Worm (Caenorhabditis elegans) whole organism, L1 larva: ENCODE data around the gene T07H3.8.
A peak's percentile ranks its signal among the peaks of the same experiment; 100 is the strongest.

Experiments used
- C04F5.9 ChIP-seq: sonication (generic microtip); optimal IDR thresholded peaks from 2 replicates; lab custom pipeline; 2016; ENCODE audit warnings: missing genetic modification characterization, missing compliant biosample characterization
- C34B4.2 ChIP-seq: sonication (generic microtip); optimal IDR thresholded peaks from 2 replicates; lab custom pipeline; 2017; ENCODE audit warnings: mild to moderate bottlenecking, missing genetic modification characterization, missing compliant biosample characterization
- Y116A8C.19 ChIP-seq: sonication (generic microtip); optimal IDR thresholded peaks from 2 replicates; lab custom pipeline; 2016; ENCODE audit warnings: missing compliant biosample characterization, missing genetic modification characterization, borderline replicate concordance
- alr-1 ChIP-seq: fragments of 200-800 bp; sonication (Bioruptor generic); optimal IDR thresholded peaks from 2 replicates; lab custom pipeline; 2018; ENCODE audit warnings: borderline replicate concordance, mild to moderate bottlenecking, missing genetic modification characterization, missing compliant biosample characterization
- aly-2 ChIP-seq: fragments of 150-350 bp; optimal IDR thresholded peaks from 2 replicates; lab custom pipeline; 2014; ENCODE audit warnings: missing biosample characterization, missing genetic modification characterization
- ama-1 ChIP-seq: fragments of 150-350 bp; optimal IDR thresholded peaks from 2 replicates; lab custom pipeline; 2014
- ceh-63 ChIP-seq: fragments of 200-800 bp; sonication (Bioruptor generic); optimal IDR thresholded peaks from 2 replicates; lab custom pipeline; 2018; ENCODE audit warnings: mild to moderate bottlenecking, missing genetic modification characterization, missing compliant biosample characterization
- ceh-8 ChIP-seq: fragments of 200-800 bp; sonication (Bioruptor generic); optimal IDR thresholded peaks from 2 replicates; lab custom pipeline; 2018; ENCODE audit warnings: mild to moderate bottlenecking, missing genetic modification characterization, moderate library complexity, missing compliant biosample characterization
- ces-1 ChIP-seq: fragments of 150-350 bp; optimal IDR thresholded peaks from 2 replicates; lab custom pipeline; 2014; ENCODE audit warnings: missing biosample characterization, missing genetic modification reagents, missing genetic modification characterization
- elt-2 ChIP-seq: sonication (generic microtip); optimal IDR thresholded peaks from 2 replicates; lab custom pipeline; 2016; ENCODE audit warnings: missing genetic modification characterization, mild to moderate bottlenecking, inconsistent platforms, missing compliant biosample characterization, missing genetic modification reagents
- fkh-4 ChIP-seq: sonication (generic microtip); optimal IDR thresholded peaks from 2 replicates; lab custom pipeline; 2016; ENCODE audit warnings: missing compliant biosample characterization, missing genetic modification characterization, borderline replicate concordance
- hlh-17 ChIP-seq: fragments of 200-800 bp; sonication (Bioruptor generic); optimal IDR thresholded peaks from 2 replicates; lab custom pipeline; 2018; ENCODE audit warnings: missing genetic modification characterization, mild to moderate bottlenecking, missing compliant biosample characterization, moderate library complexity, borderline replicate concordance
- hpl-2 ChIP-seq: fragments of 150-350 bp; optimal IDR thresholded peaks from 2 replicates; lab custom pipeline; 2014; ENCODE audit warnings: missing biosample characterization, missing genetic modification reagents, missing genetic modification characterization
- lin-14 ChIP-seq: fragments of 200-800 bp; sonication (Bioruptor generic); optimal IDR thresholded peaks from 2 replicates; lab custom pipeline; 2018; ENCODE audit warnings: mild to moderate bottlenecking, missing genetic modification characterization, moderate library complexity, missing compliant biosample characterization
- lin-15B ChIP-seq: fragments of 150-350 bp; sonication (generic microtip); optimal IDR thresholded peaks from 3 replicates; lab custom pipeline; 2014; ENCODE audit warnings: missing biosample characterization, missing genetic modification characterization
- lin-35 ChIP-seq, 2 experiments: fragments of 150-350 bp; optimal IDR thresholded peaks; 2 replicates each; lab custom pipeline; 2014; ENCODE audit warnings: missing biosample characterization in 2 of 2, missing genetic modification characterization in 2 of 2, missing genetic modification reagents in 2 of 2
- lir-3 ChIP-seq: sonication (generic microtip); optimal IDR thresholded peaks from 2 replicates; lab custom pipeline; 2016; ENCODE audit warnings: mild to moderate bottlenecking, missing genetic modification characterization, moderate library complexity, missing compliant biosample characterization; ENCODE audit not compliant: poor library complexity
- mab-9 ChIP-seq: fragments of 200-800 bp; sonication (Bioruptor generic); IDR thresholded peaks from 2 replicates; pipeline ENCODE4 v1.3.6; 2022; ENCODE audit warnings: missing genetic modification reagents, missing genetic modification characterization, missing compliant biosample characterization
- mdl-1 ChIP-seq, 2 experiments: fragments of 150-350 bp; optimal IDR thresholded peaks; 2 replicates each; lab custom pipeline; 2014 to 2017; ENCODE audit warnings: missing biosample characterization in 2 of 2, missing genetic modification characterization in 2 of 2, inconsistent platforms in 1 of 2
- nhr-20 ChIP-seq: sonication (generic microtip); optimal IDR thresholded peaks from 2 replicates; lab custom pipeline; 2016; ENCODE audit warnings: mild to moderate bottlenecking, missing genetic modification characterization, missing compliant biosample characterization
- nhr-237 ChIP-seq: fragments of 150-350 bp; optimal IDR thresholded peaks from 2 replicates; lab custom pipeline; 2014; ENCODE audit warnings: missing biosample characterization, missing genetic modification characterization
- nhr-71 ChIP-seq: sonication (generic microtip); optimal IDR thresholded peaks from 2 replicates; lab custom pipeline; 2016; ENCODE audit warnings: mild to moderate bottlenecking, missing genetic modification characterization, moderate library complexity, missing compliant biosample characterization
- nhr-76 ChIP-seq: sonication (generic microtip); optimal IDR thresholded peaks from 2 replicates; lab custom pipeline; 2017; ENCODE audit warnings: missing biosample characterization, missing genetic modification characterization
- nhr-84 ChIP-seq: sonication (generic microtip); optimal IDR thresholded peaks from 2 replicates; lab custom pipeline; 2017; ENCODE audit warnings: missing biosample characterization, missing genetic modification characterization
- nhr-85 ChIP-seq: sonication (generic microtip); peaks from one replicate; lab custom pipeline; 2016; ENCODE audit warnings: missing genetic modification characterization, inconsistent platforms, missing compliant biosample characterization
- nhr-90 ChIP-seq: sonication (generic microtip); optimal IDR thresholded peaks from 2 replicates; lab custom pipeline; 2016; ENCODE audit warnings: mild to moderate bottlenecking, missing genetic modification characterization, missing compliant biosample characterization; ENCODE audit not compliant: poor library complexity
- pag-3 ChIP-seq: sonication (generic microtip); optimal IDR thresholded peaks from 2 replicates; lab custom pipeline; 2017; ENCODE audit warnings: missing genetic modification characterization, mild to moderate bottlenecking, missing compliant biosample characterization, antibody characterized with exemption, borderline replicate concordance; ENCODE audit not compliant: insufficient read depth
- rnt-1 ChIP-seq: sonication (generic microtip); optimal IDR thresholded peaks from 2 replicates; lab custom pipeline; 2016; ENCODE audit warnings: mild to moderate bottlenecking, missing genetic modification characterization, moderate library complexity, missing compliant biosample characterization
- snu-23 ChIP-seq: sonication (generic microtip); optimal IDR thresholded peaks from 2 replicates; lab custom pipeline; 2016; ENCODE audit warnings: missing genetic modification characterization, missing compliant biosample characterization
- sup-37 ChIP-seq: fragments of 200-800 bp; sonication (Bioruptor generic); optimal IDR thresholded peaks from 2 replicates; lab custom pipeline; 2018; ENCODE audit warnings: mild to moderate bottlenecking, missing genetic modification characterization, missing compliant biosample characterization
- tlp-1 ChIP-seq: fragments of 150-350 bp; optimal IDR thresholded peaks from 2 replicates; lab custom pipeline; 2014; ENCODE audit warnings: missing biosample characterization, missing genetic modification characterization
- unc-130 ChIP-seq: fragments of 150-350 bp; optimal IDR thresholded peaks from 2 replicates; lab custom pipeline; 2017; ENCODE audit warnings: missing biosample characterization, missing genetic modification characterization, inconsistent platforms
- unc-30 ChIP-seq: sonication (generic microtip); optimal IDR thresholded peaks from 2 replicates; lab custom pipeline; 2017; ENCODE audit warnings: missing biosample characterization, missing genetic modification characterization

The T07H3.8 gene

ce11 chrII:1605010-1605409 lies 18.6 kb downstream of the T07H3.8 start:
- TF ChIP-seq nhr-76 (tag; lab: Kevin White, UChicago), result no peak
- no peak for TF ChIP-seq fkh-4 (tag; lab: Kevin White, UChicago)
- TF ChIP-seq nhr-71 (tag; lab: Kevin White, UChicago), result no peak

- no peak for TF ChIP-seq pag-3 (tag; lab: Kevin White, UChicago)
- no peak for TF ChIP-seq nhr-20 (tag; lab: Kevin White, UChicago)
- TF ChIP-seq unc-130 (tag; lab: Kevin White, UChicago), result no peak
These were observed 19.7 kb downstream of the T07H3.8 start, which contains the start of gene bath-33 for ce11 chrII:1606079-1606478. TSS of gene bath-33 (minus strand) at chrII:1606179.

- peak; percentile 64 for TF ChIP-seq elt-2
- no peak for TF ChIP-seq mab-9 (GFP tag; lab: Robert Waterston, UW)
These were observed 21.2 kb downstream of the T07H3.8 start for ce11 chrII:1607575-1607974.

- TF ChIP-seq tlp-1 (tag; lab: Kevin White, UChicago) (peak; percentile 4), alr-1 (tag; lab: Kevin White, UChicago) (no peak), nhr-90 (tag; lab: Kevin White, UChicago) (no peak), elt-2 (peak; percentile 82), mdl-1 (tag; optimal IDR thresholded peaks at IDR 0.05; lab: Kevin White, UChicago) (no peak), lin-14 (GFP tag; lab: Kevin White, UChicago) (no peak), C34B4.2 (tag; lab: Kevin White, UChicago) (no peak), Y116A8C.19 (tag; lab: Kevin White, UChicago) (no peak), snu-23 (GFP tag; lab: Kevin White, UChicago) (no peak), nhr-76 (tag; lab: Kevin White, UChicago) (no peak), lin-35 (GFP tag; optimal IDR thresholded peaks at IDR 0.05; lab: Kevin White, UChicago) (peak in 1 of 2 experiments; percentile 33)
These were observed 22.5 kb downstream of the T07H3.8 start for ce11 chrII:1608915-1609314.

ce11 chrII:1610630-1611029 lies 24.2 kb downstream of the T07H3.8 start, which contains the start of gene fbxa-163:
TSS of gene fbxa-163 (minus strand) at chrII:1610730.
- TF ChIP-seq lir-3 (no peak), hlh-17 (no peak), aly-2 (tag; lab: Kevin White, UChicago) (no peak), nhr-84 (no peak), hpl-2 (GFP tag; lab: Kevin White, UChicago) (no peak), C04F5.9 (tag; lab: Kevin White, UChicago) (no peak), nhr-85 (no peak), ceh-8 (no peak), unc-130 (tag; lab: Kevin White, UChicago) (no peak), sup-37 (GFP tag; lab: Kevin White, UChicago) (no peak), ceh-63 (no peak), Y116A8C.19 (tag; lab: Kevin White, UChicago) (no peak), snu-23 (GFP tag; lab: Kevin White, UChicago) (no peak), ces-1 (GFP tag; lab: Kevin White, UChicago) (no peak), nhr-237 (tag; lab: Kevin White, UChicago) (no peak), lin-15B (no peak), unc-30 (tag; lab: Kevin White, UChicago) (no peak), rnt-1 (tag; lab: Kevin White, UChicago) (no peak), ama-1 (lab: Kevin White, UChicago) (no peak)
